Worm (Caenorhabditis elegans): Measurements from ENCODE around the gene arrd-25.

- TF ChIP-seq blmp-1 (tag; optimal IDR thresholded peaks at IDR 0.05) (no peak), ztf-11 (tag; optimal IDR thresholded peaks at IDR 0.05) (peak; percentile 58), M03D4.4 (tag; optimal IDR thresholded peaks at IDR 0.05) (peak; percentile 96), pha-4 (tag; optimal IDR thresholded peaks at IDR 0.05) (peak; percentile 86), nhr-76 (tag; optimal IDR thresholded peaks at IDR 0.05) (no peak), lin-32 (GFP tag; optimal IDR thresholded peaks at IDR 0.05) (peak; percentile 89), drap-1 (GFP tag; optimal IDR thresholded peaks at IDR 0.05) (peak; percentile 93), mab-5 (tag; optimal IDR thresholded peaks at IDR 0.05) (peak; percentile 34), zip-8 (tag; optimal IDR thresholded peaks at IDR 0.05) (peak; percentile 57)
Observed at ce11 chrX:14063830-14064229, 30.2 kb downstream of the arrd-25 start.

All from whole organism, mixed stage, embryonic.